Worm (Caenorhabditis elegans) whole organism, late embryonic: ENCODE results near the gene C14B9.8.

Source experiments
- C08G9.2 ChIP-seq: sonication (generic microtip); optimal IDR thresholded peaks from 2 replicates; lab custom pipeline; 2016; ENCODE audit warnings: mild to moderate bottlenecking, missing genetic modification characterization, moderate library complexity, missing compliant biosample characterization
- C38D4.7 ChIP-seq: fragments of 200-800 bp; sonication (Bioruptor generic); optimal IDR thresholded peaks from 2 replicates; lab custom pipeline; 2018; ENCODE audit warnings: mild to moderate bottlenecking, missing genetic modification characterization, moderate library complexity, missing compliant biosample characterization
- F13H6.1 ChIP-seq: sonication (generic microtip); optimal IDR thresholded peaks from 2 replicates; lab custom pipeline; 2016; ENCODE audit warnings: missing genetic modification characterization, missing compliant biosample characterization
- K09A11.1 ChIP-seq: sonication (generic microtip); optimal IDR thresholded peaks from 2 replicates; lab custom pipeline; 2017; ENCODE audit warnings: antibody characterized with exemption, mild to moderate bottlenecking, missing genetic modification characterization, missing compliant biosample characterization; ENCODE audit not compliant: insufficient read depth
- Y22D7AL.16 ChIP-seq: sonication (generic microtip); optimal IDR thresholded peaks from 2 replicates; lab custom pipeline; 2016; ENCODE audit warnings: missing genetic modification characterization, missing compliant biosample characterization
- ceh-18 ChIP-seq: sonication (generic microtip); optimal IDR thresholded peaks from 2 replicates; lab custom pipeline; 2016; ENCODE audit warnings: missing genetic modification characterization, missing compliant biosample characterization
- ceh-19 ChIP-seq: fragments of 200-800 bp; sonication (Bioruptor generic); optimal IDR thresholded peaks from 2 replicates; lab custom pipeline; 2018; ENCODE audit warnings: mild to moderate bottlenecking, missing genetic modification characterization, missing compliant biosample characterization
- ceh-2 ChIP-seq: sonication (generic microtip); optimal IDR thresholded peaks from 2 replicates; lab custom pipeline; 2016; ENCODE audit warnings: missing genotype, missing genetic modification characterization, missing compliant biosample characterization
- ceh-30 ChIP-seq: fragments of 150-350 bp; optimal IDR thresholded peaks from 2 replicates; lab custom pipeline; 2014; ENCODE audit warnings: missing biosample characterization, missing genetic modification characterization
- ceh-31 ChIP-seq: sonication (generic microtip); optimal IDR thresholded peaks from 2 replicates; lab custom pipeline; 2016; ENCODE audit warnings: missing genetic modification characterization, missing compliant biosample characterization
- ceh-34 ChIP-seq: sonication (generic microtip); optimal IDR thresholded peaks from 2 replicates; lab custom pipeline; 2016; ENCODE audit warnings: mild to moderate bottlenecking, missing genetic modification characterization, missing compliant biosample characterization
- ceh-48 ChIP-seq: sonication (generic microtip); optimal IDR thresholded peaks from 2 replicates; lab custom pipeline; 2016; ENCODE audit warnings: missing genetic modification characterization, inconsistent platforms, missing compliant biosample characterization
- ceh-6 ChIP-seq: fragments of 200-800 bp; sonication (Bioruptor generic); optimal IDR thresholded peaks from 2 replicates; lab custom pipeline; 2018; ENCODE audit warnings: mild to moderate bottlenecking, missing genetic modification characterization, missing compliant biosample characterization
- ceh-9 ChIP-seq: sonication (generic microtip); optimal IDR thresholded peaks from 2 replicates; lab custom pipeline; 2016; ENCODE audit warnings: mild to moderate bottlenecking, missing genetic modification characterization, inconsistent platforms, missing compliant biosample characterization
- che-1 ChIP-seq: sonication (generic microtip); optimal IDR thresholded peaks from 2 replicates; lab custom pipeline; 2016; ENCODE audit warnings: mild to moderate bottlenecking, missing genetic modification characterization, missing compliant biosample characterization
- dve-1 ChIP-seq: sonication (generic microtip); optimal IDR thresholded peaks from 2 replicates; lab custom pipeline; 2017; ENCODE audit warnings: antibody characterized with exemption, mild to moderate bottlenecking, missing genetic modification characterization, missing compliant biosample characterization
- ets-4 ChIP-seq: sonication (generic microtip); optimal IDR thresholded peaks from 2 replicates; lab custom pipeline; 2016; ENCODE audit warnings: missing genetic modification characterization, missing compliant biosample characterization
- fax-1 ChIP-seq: sonication (generic microtip); optimal IDR thresholded peaks from 2 replicates; lab custom pipeline; 2016; ENCODE audit warnings: missing genotype, missing genetic modification characterization, missing compliant biosample characterization
- gmeb-2 ChIP-seq: sonication (generic microtip); optimal IDR thresholded peaks from 2 replicates; lab custom pipeline; 2016; ENCODE audit warnings: missing genetic modification characterization, inconsistent platforms, missing compliant biosample characterization
- hlh-30 ChIP-seq: sonication (generic microtip); optimal IDR thresholded peaks from 2 replicates; lab custom pipeline; 2017; ENCODE audit warnings: antibody characterized with exemption, missing genetic modification characterization, missing compliant biosample characterization; ENCODE audit not compliant: insufficient read depth
- hlh-6 ChIP-seq: sonication (generic microtip); optimal IDR thresholded peaks from 2 replicates; lab custom pipeline; 2016; ENCODE audit warnings: missing genotype, missing genetic modification characterization, missing compliant biosample characterization
- hlh-8 ChIP-seq: sonication (generic microtip); optimal IDR thresholded peaks from 2 replicates; lab custom pipeline; 2016; ENCODE audit warnings: missing genotype, missing genetic modification characterization, missing compliant biosample characterization
- madf-2 ChIP-seq: sonication (generic microtip); optimal IDR thresholded peaks from 2 replicates; lab custom pipeline; 2017; ENCODE audit warnings: missing genetic modification characterization, missing compliant biosample characterization
- nfya-1 ChIP-seq: sonication (generic microtip); optimal IDR thresholded peaks from 2 replicates; lab custom pipeline; 2017; ENCODE audit warnings: missing genetic modification characterization, mild to moderate bottlenecking, missing compliant biosample characterization, antibody characterized with exemption, moderate library complexity
- pha-2 ChIP-seq: sonication (generic microtip); optimal IDR thresholded peaks from 2 replicates; lab custom pipeline; 2017; ENCODE audit warnings: mild to moderate bottlenecking, missing genetic modification characterization, missing compliant biosample characterization
- pros-1 ChIP-seq: fragments of 150-350 bp; optimal IDR thresholded peaks from 2 replicates; lab custom pipeline; 2014; ENCODE audit warnings: missing biosample characterization, missing genetic modification reagents, missing genetic modification characterization
- ref-2 ChIP-seq: sonication (generic microtip); optimal IDR thresholded peaks from 2 replicates; lab custom pipeline; 2016; ENCODE audit warnings: missing genetic modification characterization, missing compliant biosample characterization
- rnt-1 ChIP-seq: sonication (generic microtip); optimal IDR thresholded peaks from 2 replicates; lab custom pipeline; 2016; ENCODE audit warnings: missing genetic modification characterization, missing compliant biosample characterization
- sdc-2 ChIP-seq: sonication (generic microtip); optimal IDR thresholded peaks from 2 replicates; lab custom pipeline; 2016; ENCODE audit warnings: missing genotype, missing genetic modification characterization, missing compliant biosample characterization
- sox-4 ChIP-seq: sonication (generic microtip); optimal IDR thresholded peaks from 2 replicates; lab custom pipeline; 2017; ENCODE audit warnings: mild to moderate bottlenecking, missing genetic modification characterization, inconsistent platforms, missing compliant biosample characterization
- syd-9 ChIP-seq: sonication (generic microtip); optimal IDR thresholded peaks from 2 replicates; lab custom pipeline; 2016; ENCODE audit warnings: mild to moderate bottlenecking, missing genetic modification characterization, moderate library complexity, missing compliant biosample characterization
- tbx-2 ChIP-seq: sonication (generic microtip); optimal IDR thresholded peaks from 2 replicates; lab custom pipeline; 2016; ENCODE audit warnings: missing genetic modification characterization, missing compliant biosample characterization
- tbx-7 ChIP-seq: sonication (generic microtip); optimal IDR thresholded peaks from 2 replicates; lab custom pipeline; 2016; ENCODE audit warnings: missing genotype, missing genetic modification characterization, missing compliant biosample characterization
- ttx-3 ChIP-seq: sonication (generic microtip); optimal IDR thresholded peaks from 2 replicates; lab custom pipeline; 2016; ENCODE audit warnings: missing genetic modification reagents, missing genetic modification characterization, missing compliant biosample characterization
- unc-3 ChIP-seq, 2 experiments: fragments of 200-800 bp in 1 of 2; sonication (Bioruptor generic) in 1 of 2; sonication (generic microtip) in 1 of 2; conservative IDR thresholded peaks in 1 of 2; optimal IDR thresholded peaks in 1 of 2; 2 replicates each; pipeline versions ENCODE4 v1.3.6 to Lab custom; 2016 to 2022; ENCODE audit warnings: missing compliant biosample characterization in 2 of 2, missing genetic modification characterization in 2 of 2, missing genetic modification reagents in 1 of 2
- unc-42 ChIP-seq: sonication (generic microtip); optimal IDR thresholded peaks from 2 replicates; lab custom pipeline; 2016; ENCODE audit warnings: missing genotype, missing genetic modification characterization, missing compliant biosample characterization
- unc-55 ChIP-seq: sonication (generic microtip); optimal IDR thresholded peaks from 2 replicates; lab custom pipeline; 2017; ENCODE audit warnings: missing biosample characterization, missing genetic modification reagents, missing genetic modification characterization

The C14B9.8 gene

DNA sequence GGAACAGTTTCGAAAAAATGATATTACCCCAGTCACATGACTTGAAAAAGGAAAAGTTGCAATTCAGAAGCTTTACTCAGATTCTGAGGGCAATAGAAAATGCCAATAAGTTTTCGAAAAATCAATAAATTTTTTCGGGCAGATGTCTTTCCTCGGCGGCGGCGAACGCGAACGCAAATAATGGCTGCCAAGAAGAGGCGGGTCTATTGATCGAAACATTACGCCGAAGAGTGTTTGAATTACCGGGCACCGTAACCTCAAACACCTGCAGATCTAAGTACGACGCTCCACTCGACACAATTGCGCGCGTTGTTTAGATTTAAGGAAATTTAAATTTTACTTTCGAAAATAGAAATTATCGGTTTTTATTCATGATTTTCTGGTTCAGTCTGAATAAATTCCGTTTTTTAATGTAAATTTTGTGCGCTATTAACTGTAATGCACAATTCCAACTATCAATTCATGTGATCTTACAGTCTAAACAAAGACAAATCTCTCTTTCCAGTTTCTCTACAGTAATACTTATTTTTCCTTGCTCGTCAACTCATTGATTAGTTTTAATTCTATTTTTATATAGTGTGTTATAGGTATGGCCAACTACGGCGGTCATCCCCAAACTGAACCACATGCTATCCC, 19.5 kb upstream of the C14B9.8 start, which contains the start of gene prp-8:
Gene prp-8 (plus strand): TSS at position 586 of the 636 bp plus-strand sequence.
- TF ChIP-seq Y22D7AL.16 (peak; percentile 2), unc-3 (GFP tag; conservative IDR thresholded peaks at IDR 0.05; lab: Robert Waterston, UW) (no peak), unc-3 (tag; optimal IDR thresholded peaks at IDR 0.05; lab: Kevin White, UChicago) (no peak), hlh-6 (tag; lab: Kevin White, UChicago) (no peak), ceh-48 (peak; percentile 83), ets-4 (tag; lab: Kevin White, UChicago) (peak; percentile 11), sox-4 (no peak), C38D4.7 (GFP tag; lab: Kevin White, UChicago) (no peak), che-1 (tag; lab: Kevin White, UChicago) (no peak), hlh-30 (peak; percentile 77), tbx-7 (no peak), dve-1 (peak; percentile 65), ceh-30 (no peak), ceh-19 (peak; percentile 18), ceh-18 (tag; lab: Kevin White, UChicago) (peak; percentile 84), ttx-3 (no peak), fax-1 (tag; lab: Kevin White, UChicago) (no peak), sdc-2 (tag; lab: Kevin White, UChicago) (peak; percentile 13), ceh-34 (tag; lab: Kevin White, UChicago) (peak; percentile 85), ref-2 (tag; lab: Kevin White, UChicago) (peak; percentile 65), tbx-2 (peak; percentile 71), rnt-1 (tag; lab: Kevin White, UChicago) (peak; percentile 19), madf-2 (peak; percentile 46), gmeb-2 (tag; lab: Kevin White, UChicago) (no peak), pros-1 (tag; lab: Kevin White, UChicago) (peak; percentile 64), unc-55 (GFP tag; lab: Kevin White, UChicago) (peak; percentile 68), C08G9.2 (peak; percentile 4), ceh-2 (peak; percentile 6), syd-9 (tag; lab: Kevin White, UChicago) (peak; percentile 16), pha-2 (tag; lab: Kevin White, UChicago) (peak; percentile 9), ceh-31 (tag; lab: Kevin White, UChicago) (peak; percentile 80), nfya-1 (tag; lab: Kevin White, UChicago) (peak; percentile 93), unc-42 (tag; lab: Kevin White, UChicago) (peak; percentile 78), F13H6.1 (peak; percentile 9), ceh-6 (GFP tag; lab: Kevin White, UChicago) (no peak)

DNA sequence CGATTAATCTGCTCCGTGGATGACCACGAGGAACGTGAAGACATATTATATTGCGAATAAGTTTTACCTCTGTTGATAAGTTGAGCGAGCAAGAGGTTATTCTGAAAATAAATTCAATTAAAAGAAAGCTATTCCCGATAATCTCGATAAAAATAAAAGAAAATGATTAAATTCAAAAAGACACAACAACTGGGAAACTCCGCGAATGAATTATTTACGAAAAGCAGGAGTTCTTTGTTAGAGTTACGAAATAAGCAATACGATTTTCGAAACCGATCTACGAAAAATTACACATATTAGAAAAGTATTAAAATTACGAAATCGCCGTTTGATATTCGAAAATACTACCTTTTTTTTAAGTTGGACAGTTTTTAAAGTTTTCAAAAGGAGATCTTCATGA, 18.9 kb upstream of the C14B9.8 start, which contains the start of gene bath-42:
Gene bath-42 (minus strand): TSS at position 101 of the 400 bp plus-strand sequence.
- no peak for TF ChIP-seq tbx-2
- no peak for TF ChIP-seq hlh-8 (tag; lab: Kevin White, UChicago)
- TF ChIP-seq K09A11.1 (tag; lab: Kevin White, UChicago): no peak

DNA sequence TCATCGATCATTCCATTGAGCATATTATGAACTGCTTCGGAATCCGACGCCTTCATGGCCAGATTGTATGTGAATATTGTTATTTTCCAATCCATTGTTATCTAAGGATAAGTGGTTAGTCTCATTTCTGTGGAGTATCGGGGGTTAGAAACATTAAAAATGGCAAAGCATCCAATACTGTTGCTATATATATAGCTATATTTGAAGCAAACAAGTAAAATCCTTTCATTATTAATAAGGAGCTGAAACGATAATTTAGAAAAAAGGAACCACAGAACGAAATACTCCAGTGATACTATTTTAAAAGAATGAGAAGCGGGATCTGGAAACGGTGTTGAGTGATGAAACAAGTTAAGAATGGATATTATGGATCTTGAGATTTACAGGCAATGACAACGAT, 16.8 kb upstream of the C14B9.8 start, which contains the start of gene inpp-5K:
Gene inpp-5K (minus strand): TSS at position 101 of the 400 bp plus-strand sequence.
- TF ChIP-seq ceh-6 (GFP tag; lab: Kevin White, UChicago) (no peak), ceh-9 (tag; lab: Kevin White, UChicago) (no peak), che-1 (tag; lab: Kevin White, UChicago) (no peak)
